Fruit fly (Drosophila melanogaster) whole organism, embryonic: Measurements from ENCODE around the gene CG43759.
A peak's percentile ranks its signal among the peaks of the same experiment; 100 is the strongest.

Experiments used
- B-H1 ChIP-seq: fragments of 200-800 bp; sonication (Bioruptor generic); IDR thresholded peaks from 3 replicates; pipeline ENCODE4 v1.3.6; 2022; ENCODE audit warnings: missing biosample characterization, missing genetic modification characterization
- Bteb2 ChIP-seq: fragments of 200-800 bp; sonication (Bioruptor generic); optimal IDR thresholded peaks from 2 replicates; lab custom pipeline; 2016; ENCODE audit warnings: missing biosample characterization, missing genetic modification characterization
- CG10321 ChIP-seq: fragments of 200-800 bp; sonication (Bioruptor generic); IDR thresholded peaks from 2 replicates; pipeline ENCODE4 v1.3.6; 2022; ENCODE audit warnings: missing biosample characterization, missing genetic modification characterization
- CG10366 ChIP-seq: fragments of 200-800 bp; sonication (Bioruptor generic); IDR thresholded peaks from 2 replicates; pipeline ENCODE4 v1.3.6; 2022; ENCODE audit warnings: missing biosample characterization, missing genetic modification characterization
- CG10543 ChIP-seq: fragments of 200-800 bp; sonication (Bioruptor generic); optimal IDR thresholded peaks from 3 replicates; lab custom pipeline; 2017; ENCODE audit warnings: missing biosample characterization, mild to moderate bottlenecking, missing genetic modification characterization, moderate library complexity
- CG11723 ChIP-seq: fragments of 200-800 bp; sonication (Bioruptor generic); optimal IDR thresholded peaks from 2 replicates; lab custom pipeline; 2017; ENCODE audit warnings: missing biosample characterization, mild to moderate bottlenecking, missing genetic modification characterization
- CG12155 ChIP-seq: fragments of 200-800 bp; sonication (Bioruptor generic); optimal IDR thresholded peaks from 3 replicates; lab custom pipeline; 2016; ENCODE audit warnings: missing biosample characterization, missing genetic modification characterization
- CG12299 ChIP-seq: fragments of 200-800 bp; sonication (Bioruptor generic); optimal IDR thresholded peaks from 2 replicates; lab custom pipeline; 2018; ENCODE audit warnings: missing biosample characterization, mild to moderate bottlenecking, missing genetic modification characterization
- CG12769 ChIP-seq: fragments of 200-800 bp; sonication (Bioruptor generic); optimal IDR thresholded peaks from 2 replicates; lab custom pipeline; 2019; ENCODE audit warnings: missing biosample characterization, mild to moderate bottlenecking, missing genetic modification characterization, moderate library complexity
- CG14014 ChIP-seq: fragments of 200-800 bp; sonication (Bioruptor generic); IDR thresholded peaks from 2 replicates; pipeline ENCODE4 v1.3.6; 2022; ENCODE audit warnings: missing biosample characterization, missing genetic modification characterization
- CG31224 ChIP-seq: fragments of 200-800 bp; sonication (Bioruptor generic); IDR thresholded peaks from 2 replicates; pipeline ENCODE4 v1.3.6; 2022; ENCODE audit warnings: missing biosample characterization, missing genetic modification characterization
- CG32772 ChIP-seq: fragments of 200-800 bp; sonication (Bioruptor generic); IDR thresholded peaks from 2 replicates; pipeline ENCODE4 v1.3.6; 2022; ENCODE audit warnings: missing biosample characterization, missing genetic modification characterization
- CG42726 ChIP-seq: fragments of 200-800 bp; sonication (Bioruptor generic); IDR thresholded peaks from 2 replicates; pipeline ENCODE4 v1.3.6; 2022; ENCODE audit warnings: missing biosample characterization, missing genetic modification characterization; ENCODE audit not compliant: partially characterized antibody
- CG4707 ChIP-seq: fragments of 200-800 bp; sonication (Bioruptor generic); optimal IDR thresholded peaks from 2 replicates; lab custom pipeline; 2018; ENCODE audit warnings: missing biosample characterization, mild to moderate bottlenecking, missing genetic modification characterization, moderate library complexity
- CG5245 ChIP-seq: fragments of 200-800 bp; sonication (Bioruptor generic); optimal IDR thresholded peaks from 3 replicates; lab custom pipeline; 2016; ENCODE audit warnings: missing biosample characterization, missing genetic modification characterization
- CG6254 ChIP-seq: fragments of 200-800 bp; sonication (Bioruptor generic); optimal IDR thresholded peaks from 3 replicates; lab custom pipeline; 2017; ENCODE audit warnings: mild to moderate bottlenecking, missing biosample characterization, missing genetic modification reagents, missing genetic modification characterization
- CG6654 ChIP-seq: fragments of 200-800 bp; sonication (Bioruptor generic); optimal IDR thresholded peaks from 2 replicates; lab custom pipeline; 2017; ENCODE audit warnings: missing biosample characterization, mild to moderate bottlenecking, missing genetic modification characterization
- CG6854 ChIP-seq: fragments of 200-800 bp; sonication (Bioruptor generic); optimal IDR thresholded peaks from 3 replicates; lab custom pipeline; 2017; ENCODE audit warnings: missing biosample characterization, mild to moderate bottlenecking, missing genetic modification characterization
- CG7357 ChIP-seq: fragments of 200-800 bp; sonication (Bioruptor generic); IDR thresholded peaks from 3 replicates; pipeline ENCODE4 v1.3.6; 2022; ENCODE audit warnings: missing biosample characterization, missing genetic modification characterization
- CG7372 ChIP-seq: fragments of 200-800 bp; sonication (Bioruptor generic); IDR thresholded peaks from 2 replicates; pipeline ENCODE4 v1.3.6; 2022; ENCODE audit warnings: missing biosample characterization, missing genetic modification characterization
- CG7786 ChIP-seq: fragments of 200-800 bp; sonication (Bioruptor generic); optimal IDR thresholded peaks from 2 replicates; lab custom pipeline; 2016; ENCODE audit warnings: missing biosample characterization, missing genetic modification characterization
- CG7928 ChIP-seq: fragments of 200-800 bp; sonication (Bioruptor generic); optimal IDR thresholded peaks from 2 replicates; lab custom pipeline; 2017; ENCODE audit warnings: missing biosample characterization, mild to moderate bottlenecking, missing genetic modification characterization
- CG8765 ChIP-seq: fragments of 200-800 bp; sonication (Bioruptor generic); IDR thresholded peaks from 2 replicates; pipeline ENCODE4 v1.3.6; 2022; ENCODE audit warnings: missing biosample characterization, missing genetic modification characterization
- CHES-1-like ChIP-seq: fragments of 200-800 bp; sonication (Bioruptor generic); optimal IDR thresholded peaks from 2 replicates; lab custom pipeline; 2016; ENCODE audit warnings: missing biosample characterization, missing genetic modification characterization
- D ChIP-seq, 2 experiments: fragments of 200-800 bp in 1 of 2; fragments of >200 bp in 1 of 2; sonication (Bioruptor generic) in 1 of 2; optimal IDR thresholded peaks; 2 replicates in 1 of 2; 3 replicates in 1 of 2; lab custom pipeline; 2017; ENCODE audit warnings: mild to moderate bottlenecking in 1 of 2, missing biosample characterization in 1 of 2, missing genetic modification characterization in 1 of 2, missing genetic modification reagents in 1 of 2
- Dad ChIP-seq: fragments of 200-800 bp; sonication (Bioruptor generic); optimal IDR thresholded peaks from 3 replicates; lab custom pipeline; 2016; ENCODE audit warnings: missing biosample characterization, missing genetic modification characterization
- H2.0 ChIP-seq: fragments of 200-800 bp; sonication (Bioruptor generic); IDR thresholded peaks from 2 replicates; pipeline ENCODE4 v1.3.6; 2022; ENCODE audit warnings: missing biosample characterization, missing genetic modification characterization
- Hmx ChIP-seq: fragments of 200-800 bp; sonication (Bioruptor generic); optimal IDR thresholded peaks from 2 replicates; lab custom pipeline; 2016; ENCODE audit warnings: missing biosample characterization, missing genetic modification characterization
- Lhr ChIP-seq: fragments of 200-800 bp; sonication (Bioruptor generic); optimal IDR thresholded peaks from 3 replicates; lab custom pipeline; 2017; ENCODE audit warnings: mild to moderate bottlenecking, missing biosample characterization, missing genetic modification reagents, missing genetic modification characterization
- Lpt ChIP-seq: fragments of >200 bp; optimal IDR thresholded peaks from 2 replicates; lab custom pipeline; 2018; ENCODE audit warnings: missing biosample characterization, missing genetic modification characterization
- MBD-R2 ChIP-seq: fragments of 200-800 bp; sonication (Bioruptor generic); IDR thresholded peaks from 2 replicates; pipeline ENCODE4 v1.3.6; 2022; ENCODE audit warnings: missing biosample characterization, missing genetic modification characterization
- Ptx1 ChIP-seq: fragments of 200-800 bp; sonication (Bioruptor generic); IDR thresholded peaks from 2 replicates; pipeline ENCODE4 v1.3.6; 2022; ENCODE audit warnings: missing biosample characterization, missing genetic modification characterization
- Rx ChIP-seq: fragments of 200-800 bp; sonication (Bioruptor generic); IDR thresholded peaks from 2 replicates; pipeline ENCODE4 v1.3.6; 2022; ENCODE audit warnings: missing biosample characterization, missing genetic modification characterization
- Taf1 ChIP-seq: fragments of 200-800 bp; sonication (Bioruptor generic); IDR thresholded peaks from 2 replicates; pipeline ENCODE4 v1.3.6; 2022; ENCODE audit warnings: missing biosample characterization, missing genetic modification characterization
- ara ChIP-seq: fragments of 200-800 bp; sonication (Bioruptor generic); IDR thresholded peaks from 2 replicates; pipeline ENCODE4 v1.3.6; 2022; ENCODE audit warnings: missing biosample characterization, missing genetic modification characterization
- ash1 ChIP-seq: fragments of 200-800 bp; sonication (Bioruptor generic); optimal IDR thresholded peaks from 2 replicates; lab custom pipeline; 2018; ENCODE audit warnings: missing biosample characterization, mild to moderate bottlenecking, missing genetic modification characterization
- bbx ChIP-seq: fragments of 200-800 bp; sonication (Bioruptor generic); IDR thresholded peaks from 2 replicates; pipeline ENCODE4 v1.3.6; 2022; ENCODE audit warnings: missing biosample characterization, missing genetic modification characterization; ENCODE audit not compliant: partially characterized antibody
- corto ChIP-seq: fragments of 200-800 bp; sonication (Bioruptor generic); optimal IDR thresholded peaks from 2 replicates; lab custom pipeline; 2016; ENCODE audit warnings: missing biosample characterization, mild to moderate bottlenecking, missing genetic modification characterization, moderate library complexity
- eve ChIP-seq, 2 experiments: fragments of >200 bp; optimal IDR thresholded peaks; 2 replicates each; lab custom pipeline; 2017; ENCODE audit warnings: missing biosample characterization in 2 of 2, missing genetic modification characterization in 2 of 2
- fru ChIP-seq: fragments of >200 bp; optimal IDR thresholded peaks from 2 replicates; lab custom pipeline; 2017
- grau ChIP-seq: fragments of 200-800 bp; optimal IDR thresholded peaks from 3 replicates; lab custom pipeline; 2019; ENCODE audit warnings: missing biosample characterization, mild to moderate bottlenecking, missing genetic modification characterization, moderate library complexity
- grn ChIP-seq: fragments of 200-800 bp; sonication (Bioruptor generic); optimal IDR thresholded peaks from 3 replicates; lab custom pipeline; 2017; ENCODE audit warnings: missing biosample characterization, missing genetic modification characterization
- hb ChIP-seq: fragments of 200-800 bp; sonication (Bioruptor generic); IDR thresholded peaks from 3 replicates; pipeline ENCODE4 v1.3.6; 2022; ENCODE audit warnings: missing biosample characterization, missing genetic modification characterization; ENCODE audit not compliant: partially characterized antibody
- her ChIP-seq: fragments of 200-800 bp; sonication (Bioruptor generic); optimal IDR thresholded peaks from 2 replicates; lab custom pipeline; 2016; ENCODE audit warnings: missing biosample characterization, missing genetic modification characterization
- insv ChIP-seq, 2 experiments: fragments of 200-800 bp; sonication (Bioruptor generic); optimal IDR thresholded peaks; 3 replicates each; lab custom pipeline; 2016 to 2018; ENCODE audit warnings: missing biosample characterization in 2 of 2, missing genetic modification characterization in 2 of 2
- lmd ChIP-seq: fragments of 200-800 bp; sonication (Bioruptor generic); IDR thresholded peaks from 2 replicates; pipeline ENCODE4 v1.3.6; 2022; ENCODE audit warnings: missing biosample characterization, missing genetic modification characterization
- lola ChIP-seq, 3 experiments: fragments of >200 bp in 2 of 3; fragments of 200-800 bp in 1 of 3; sonication (Bioruptor generic) in 1 of 3; optimal IDR thresholded peaks; 2 replicates each; lab custom pipeline; 2017 to 2019; ENCODE audit warnings: missing biosample characterization in 3 of 3, missing genetic modification characterization in 3 of 3, mild to moderate bottlenecking in 1 of 3, moderate library complexity in 1 of 3
- sisA ChIP-seq: fragments of 200-800 bp; sonication (Bioruptor generic); IDR thresholded peaks from 2 replicates; pipeline ENCODE4 v1.3.6; 2022; ENCODE audit warnings: missing biosample characterization, missing genetic modification characterization
- slbo ChIP-seq: fragments of 200-800 bp; sonication (Bioruptor generic); IDR thresholded peaks from 2 replicates; pipeline ENCODE4 v1.3.6; 2022; ENCODE audit warnings: missing biosample characterization, missing genetic modification characterization

The CG43759 gene

dm6 chrX:19018102-19018814, 88.1 kb downstream of the CG43759 start:
- TF ChIP-seq CG14014 (peak; percentile 77), CG12155 (peak; percentile 67), H2.0 (GFP tag; lab: Robert Waterston, UW) (peak; percentile 63), sisA (GFP tag; lab: Robert Waterston, UW) (peak; percentile 86), MBD-R2 (peak; percentile 42; the same call in 1 of the 2 replicates), CG4707 (GFP tag; lab: Kevin White, UChicago) (peak; percentile 75), CG5245 (GFP tag; lab: Kevin White, UChicago) (peak; percentile 51), CG7357 (peak; percentile 77), CG31224 (GFP tag; lab: Robert Waterston, UW) (peak; percentile 38; the same call in 1 of the 2 replicates), CG7928 (GFP tag; lab: Kevin White, UChicago) (no peak), CG12299 (tag; lab: Kevin White, UChicago) (peak; percentile 74), insv (GFP tag; optimal IDR thresholded peaks at IDR 0.05; lab: Kevin White, UChicago) (no peak), Rx (GFP tag; lab: Robert Waterston, UW) (peak; percentile 78), ara (GFP tag; lab: Robert Waterston, UW) (peak; percentile 82; the same call in 1 of the 2 replicates), B-H1 (GFP tag; lab: Robert Waterston, UW) (peak; percentile 68; the same call in 2 of the 3 replicates), grn (no peak), CG8765 (GFP tag; lab: Robert Waterston, UW) (no peak), bbx (GFP tag; lab: Robert Waterston, UW) (no peak), grau (tag; lab: Kevin White, UChicago) (peak; percentile 82), Hmx (GFP tag; lab: Kevin White, UChicago) (no peak), CG7786 (peak; percentile 78), Bteb2 (no peak), hb (GFP tag; lab: Robert Waterston, UW) (no peak), CG6854 (GFP tag; lab: Kevin White, UChicago) (peak; percentile 64), CG12769 (tag; lab: Kevin White, UChicago) (peak; percentile 89), Ptx1 (GFP tag; lab: Robert Waterston, UW) (peak; percentile 84), corto (GFP tag; lab: Kevin White, UChicago) (no peak), CG10366 (GFP tag; lab: Robert Waterston, UW) (peak; percentile 69; the same call in 1 of the 2 replicates), CG10543 (peak; percentile 66), lola (GFP tag; optimal IDR thresholded peaks at IDR 0.05; lab: Kevin White, UChicago) (peak in 1 of 3 experiments; percentile 84), Lhr (GFP tag; lab: Kevin White, UChicago) (peak; percentile 60), Lpt (GFP tag; lab: Kevin White, UChicago) (no peak), fru (lab: Kevin White, UChicago) (no peak), CG6654 (GFP tag; lab: Kevin White, UChicago) (peak; percentile 65), CG32772 (GFP tag; lab: Robert Waterston, UW) (peak; percentile 82), ash1 (no peak), her (peak; percentile 83), CG6254 (GFP tag; lab: Kevin White, UChicago) (peak; percentile 68), eve (GFP tag; optimal IDR thresholded peaks at IDR 0.05; lab: Kevin White, UChicago) (no peak), CHES-1-like (GFP tag; lab: Kevin White, UChicago) (peak; percentile 58), lmd (GFP tag; lab: Robert Waterston, UW) (peak; percentile 77), CG7372 (peak; percentile 63; the same call in 1 of the 2 replicates), CG10321 (GFP tag; lab: Robert Waterston, UW) (no peak), CG42726 (GFP tag; lab: Robert Waterston, UW) (no peak), D (optimal IDR thresholded peaks at IDR 0.05; lab: Kevin White, UChicago) (no peak), D (GFP tag; optimal IDR thresholded peaks at IDR 0.05; lab: Kevin White, UChicago) (peak; percentile 85), Dad (GFP tag; lab: Kevin White, UChicago) (peak; percentile 71), Taf1 (peak; percentile 56; the same call in 1 of the 2 replicates), CG11723 (GFP tag; lab: Kevin White, UChicago) (peak; percentile 72), slbo (GFP tag; lab: Robert Waterston, UW) (peak; percentile 84)
